Worm (Caenorhabditis elegans) whole organism, L4 larva: Measurements from ENCODE around the gene str-180.

Source experiments
- F49E8.2 ChIP-seq: sonication (generic microtip); optimal IDR thresholded peaks from 2 replicates; lab custom pipeline; 2016; ENCODE audit warnings: missing compliant biosample characterization, mild to moderate bottlenecking, missing genetic modification characterization, borderline replicate concordance
- ama-1 ChIP-seq: fragments of 150-350 bp; optimal IDR thresholded peaks from 2 replicates; lab custom pipeline; 2014; ENCODE audit warnings: inconsistent platforms, mixed read lengths
- ces-1 ChIP-seq: fragments of 150-350 bp; sonication (generic microtip); optimal IDR thresholded peaks from 4 replicates; lab custom pipeline; 2014; ENCODE audit warnings: missing biosample characterization, missing genetic modification reagents, missing genetic modification characterization
- fos-1 ChIP-seq: fragments of 150-350 bp; optimal IDR thresholded peaks from 2 replicates; lab custom pipeline; 2014; ENCODE audit warnings: missing biosample characterization, missing genetic modification characterization
- jun-1 ChIP-seq: fragments of 150-350 bp; optimal IDR thresholded peaks from 2 replicates; lab custom pipeline; 2014; ENCODE audit warnings: missing biosample characterization, missing genetic modification reagents, missing genetic modification characterization
- lin-13 ChIP-seq: fragments of 150-350 bp; optimal IDR thresholded peaks from 2 replicates; lab custom pipeline; 2014; ENCODE audit warnings: missing biosample characterization, missing genetic modification reagents, missing genetic modification characterization
- nhr-77 ChIP-seq: fragments of 150-350 bp; optimal IDR thresholded peaks from 2 replicates; lab custom pipeline; 2014; ENCODE audit warnings: missing biosample characterization, missing genetic modification characterization
- pha-4 ChIP-seq, 2 experiments: fragments of 150-350 bp in 1 of 2; fragments of 200-800 bp in 1 of 2; sonication (Bioruptor generic) in 1 of 2; IDR thresholded peaks in 1 of 2; optimal IDR thresholded peaks in 1 of 2; 2 replicates each; pipeline versions ENCODE4 v1.3.6 to Lab custom; 2014 to 2022; ENCODE audit warnings: missing genetic modification characterization in 2 of 2, missing genetic modification reagents in 2 of 2, missing biosample characterization in 1 of 2, missing compliant biosample characterization in 1 of 2
- zag-1 ChIP-seq: fragments of 150-350 bp; optimal IDR thresholded peaks from 2 replicates; lab custom pipeline; 2014; ENCODE audit warnings: missing biosample characterization, missing genetic modification characterization
- zfp-2 ChIP-seq: sonication (generic microtip); optimal IDR thresholded peaks from 2 replicates; lab custom pipeline; 2016; ENCODE audit warnings: mild to moderate bottlenecking, missing genetic modification characterization, missing compliant biosample characterization

DNA sequence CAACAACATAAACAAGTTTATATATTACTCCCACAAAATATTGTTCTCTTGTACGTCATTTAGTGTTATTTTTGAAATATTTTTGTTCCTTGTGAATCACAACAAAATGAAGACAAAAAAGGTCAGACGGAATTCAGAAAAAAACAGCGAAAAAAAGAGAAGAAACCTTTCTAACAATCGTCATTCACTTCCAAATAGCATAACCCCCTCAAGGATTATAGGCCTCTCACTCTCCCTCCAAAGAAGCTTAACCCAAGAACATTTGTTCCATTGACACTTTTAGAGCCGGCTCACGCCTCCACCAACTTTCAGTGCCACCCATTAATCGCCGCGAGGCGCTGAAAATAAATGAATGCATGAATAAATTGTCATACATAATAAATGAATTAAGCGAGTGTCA lies 9.1 kb downstream of the str-180 start:
- TF ChIP-seq F49E8.2 (tag; lab: Kevin White, UChicago) (no peak), lin-13 (no peak), ama-1 (no peak), nhr-77 (tag; lab: Kevin White, UChicago) (no peak), ces-1 (GFP tag; lab: Kevin White, UChicago) (no peak), zag-1 (no peak), jun-1 (tag; lab: Kevin White, UChicago) (no peak), fos-1 (tag; lab: Kevin White, UChicago) (no peak), zfp-2 (no peak), pha-4 (GFP tag; IDR thresholded peaks at IDR 0.05; lab: Robert Waterston, UW) (no peak), pha-4 (tag; optimal IDR thresholded peaks at IDR 0.05; lab: Kevin White, UChicago) (no peak)
